Fruit fly (Drosophila melanogaster) whole organism, embryonic: ENCODE measurements around the gene DPCoAC.

Source experiments
- CG10321 ChIP-seq: fragments of 200-800 bp; sonication (Bioruptor generic); IDR thresholded peaks from 2 replicates; pipeline ENCODE4 v1.3.6; 2022; ENCODE audit warnings: missing biosample characterization, missing genetic modification characterization
- CG10462 ChIP-seq: fragments of 200-800 bp; sonication (Bioruptor generic); optimal IDR thresholded peaks from 2 replicates; lab custom pipeline; 2016; ENCODE audit warnings: missing biosample characterization, missing genetic modification characterization
- CG11085 ChIP-seq: fragments of 200-800 bp; sonication (Bioruptor generic); IDR thresholded peaks from 2 replicates; pipeline ENCODE4 v1.3.6; 2022; ENCODE audit warnings: missing biosample characterization, missing genetic modification characterization
- CG12236 ChIP-seq: fragments of 200-800 bp; sonication (Bioruptor generic); optimal IDR thresholded peaks from 2 replicates; lab custom pipeline; 2016; ENCODE audit warnings: missing biosample characterization, missing genetic modification characterization
- CG12942 ChIP-seq: fragments of 200-800 bp; sonication (Bioruptor generic); optimal IDR thresholded peaks from 3 replicates; lab custom pipeline; 2016; ENCODE audit warnings: missing biosample characterization, missing genetic modification characterization
- CG18764 ChIP-seq: fragments of 200-800 bp; sonication (Bioruptor generic); optimal IDR thresholded peaks from 3 replicates; lab custom pipeline; 2016; ENCODE audit warnings: missing biosample characterization, missing genetic modification characterization
- CG2889 ChIP-seq: fragments of 200-800 bp; sonication (Bioruptor generic); IDR thresholded peaks from 3 replicates; pipeline ENCODE4 v1.3.6; 2022; ENCODE audit warnings: missing biosample characterization, missing genetic modification characterization
- CG33557 ChIP-seq: fragments of 200-800 bp; sonication (Bioruptor generic); optimal IDR thresholded peaks from 2 replicates; lab custom pipeline; 2019; ENCODE audit warnings: missing biosample characterization, mild to moderate bottlenecking, missing genetic modification characterization, moderate library complexity
- CG34376 ChIP-seq: fragments of 200-800 bp; sonication (Bioruptor generic); optimal IDR thresholded peaks from 2 replicates; lab custom pipeline; 2018; ENCODE audit warnings: missing biosample characterization, mild to moderate bottlenecking, missing genetic modification characterization
- CG5180 ChIP-seq: fragments of 200-800 bp; sonication (Bioruptor generic); optimal IDR thresholded peaks from 3 replicates; lab custom pipeline; 2017; ENCODE audit warnings: missing biosample characterization, missing genetic modification characterization, mild to moderate bottlenecking, moderate library complexity, missing genetic modification reagents
- CG5953 ChIP-seq: fragments of 200-800 bp; sonication (Bioruptor generic); IDR thresholded peaks from 2 replicates; pipeline ENCODE4 v1.3.6; 2022; ENCODE audit warnings: missing biosample characterization, missing genetic modification characterization
- CG7987 ChIP-seq: fragments of 200-800 bp; sonication (Bioruptor generic); optimal IDR thresholded peaks from 2 replicates; lab custom pipeline; 2018; ENCODE audit warnings: missing biosample characterization, mild to moderate bottlenecking, missing genetic modification characterization, moderate library complexity
- CG8944 ChIP-seq: fragments of 200-800 bp; sonication (Bioruptor generic); optimal IDR thresholded peaks from 3 replicates; lab custom pipeline; 2016; ENCODE audit warnings: missing biosample characterization, missing genetic modification characterization
- Chrac-16 ChIP-seq: fragments of 200-800 bp; sonication (Bioruptor generic); optimal IDR thresholded peaks from 3 replicates; lab custom pipeline; 2016; ENCODE audit warnings: missing biosample characterization, missing genetic modification characterization
- CrebB ChIP-seq: fragments of 200-800 bp; sonication (Bioruptor generic); optimal IDR thresholded peaks from 3 replicates; lab custom pipeline; 2018; ENCODE audit warnings: missing biosample characterization, mild to moderate bottlenecking, missing genetic modification characterization
- Dek ChIP-seq: fragments of 200-800 bp; sonication (Bioruptor generic); optimal IDR thresholded peaks from 3 replicates; lab custom pipeline; 2019; ENCODE audit warnings: missing biosample characterization, mild to moderate bottlenecking, missing genetic modification characterization, moderate library complexity
- Dp ChIP-seq: fragments of 200-800 bp; sonication (Bioruptor generic); optimal IDR thresholded peaks from 2 replicates; lab custom pipeline; 2018; ENCODE audit warnings: missing biosample characterization, mild to moderate bottlenecking, missing genetic modification characterization, moderate library complexity
- Dref ChIP-seq: fragments of 200-800 bp; sonication (Bioruptor generic); IDR thresholded peaks from 2 replicates; pipeline ENCODE4 v1.3.6; 2022; ENCODE audit warnings: missing biosample characterization, missing genetic modification characterization
- Eip74EF ChIP-seq, 2 experiments: fragments of 200-800 bp in 1 of 2; fragments of >200 bp in 1 of 2; sonication (Bioruptor generic) in 1 of 2; optimal IDR thresholded peaks; 2 replicates each; lab custom pipeline; 2017 to 2019; ENCODE audit warnings: missing biosample characterization in 2 of 2, missing genetic modification characterization in 2 of 2, mild to moderate bottlenecking in 1 of 2, moderate library complexity in 1 of 2
- Elba2 ChIP-seq: fragments of 200-800 bp; sonication (Bioruptor generic); optimal IDR thresholded peaks from 3 replicates; lab custom pipeline; 2016; ENCODE audit warnings: missing biosample characterization, missing genetic modification characterization
- HLH54F ChIP-seq: fragments of 200-800 bp; sonication (Bioruptor generic); optimal IDR thresholded peaks from 3 replicates; lab custom pipeline; 2016; ENCODE audit warnings: missing biosample characterization, missing genetic modification characterization
- HmgZ ChIP-seq: fragments of 200-800 bp; sonication (Bioruptor generic); optimal IDR thresholded peaks from 2 replicates; lab custom pipeline; 2018; ENCODE audit warnings: missing biosample characterization, mild to moderate bottlenecking, missing genetic modification characterization
- Lhr ChIP-seq: fragments of 200-800 bp; sonication (Bioruptor generic); optimal IDR thresholded peaks from 3 replicates; lab custom pipeline; 2017; ENCODE audit warnings: mild to moderate bottlenecking, missing biosample characterization, missing genetic modification reagents, missing genetic modification characterization
- Myb ChIP-seq: fragments of 200-800 bp; sonication (Bioruptor generic); optimal IDR thresholded peaks from 2 replicates; lab custom pipeline; 2016; ENCODE audit warnings: missing biosample characterization, missing genetic modification characterization
- Ptx1 ChIP-seq: fragments of 200-800 bp; sonication (Bioruptor generic); IDR thresholded peaks from 2 replicates; pipeline ENCODE4 v1.3.6; 2022; ENCODE audit warnings: missing biosample characterization, missing genetic modification characterization
- Scr ChIP-seq: fragments of 200-800 bp; sonication (Bioruptor generic); IDR thresholded peaks from 2 replicates; pipeline ENCODE4 v1.3.6; 2022; ENCODE audit warnings: missing biosample characterization, missing genetic modification characterization; ENCODE audit not compliant: partially characterized antibody
- Six4 ChIP-seq: fragments of 200-800 bp; sonication (Bioruptor generic); optimal IDR thresholded peaks from 2 replicates; lab custom pipeline; 2016; ENCODE audit warnings: missing biosample characterization, missing genetic modification characterization
- Sry-δ ChIP-seq: fragments of 200-800 bp; sonication (Bioruptor generic); optimal IDR thresholded peaks from 2 replicates; lab custom pipeline; 2016; ENCODE audit warnings: missing biosample characterization, missing genetic modification characterization
- Ssrp ChIP-seq: fragments of 200-800 bp; sonication (Bioruptor generic); optimal IDR thresholded peaks from 2 replicates; lab custom pipeline; 2018; ENCODE audit warnings: missing biosample characterization, mild to moderate bottlenecking, missing genetic modification characterization, moderate library complexity
- Taf1 ChIP-seq: fragments of 200-800 bp; sonication (Bioruptor generic); IDR thresholded peaks from 2 replicates; pipeline ENCODE4 v1.3.6; 2022; ENCODE audit warnings: missing biosample characterization, missing genetic modification characterization
- az2 ChIP-seq: fragments of 200-800 bp; sonication (Bioruptor generic); optimal IDR thresholded peaks from 3 replicates; lab custom pipeline; 2016; ENCODE audit warnings: missing biosample characterization, missing genetic modification characterization
- bowl ChIP-seq: fragments of 200-800 bp; sonication (Bioruptor generic); IDR thresholded peaks from 2 replicates; pipeline ENCODE4 v1.3.6; 2022; ENCODE audit warnings: missing biosample characterization, missing genetic modification characterization
- cad ChIP-seq: fragments of >200 bp; optimal IDR thresholded peaks from 2 replicates; lab custom pipeline; 2017; ENCODE audit warnings: missing biosample characterization, missing genetic modification characterization
- da ChIP-seq: fragments of 200-800 bp; sonication (Bioruptor generic); optimal IDR thresholded peaks from 2 replicates; lab custom pipeline; 2016; ENCODE audit warnings: missing biosample characterization, missing genetic modification characterization
- eyg ChIP-seq: fragments of 200-800 bp; sonication (Bioruptor generic); optimal IDR thresholded peaks from 3 replicates; lab custom pipeline; 2016; ENCODE audit warnings: missing biosample characterization, missing genetic modification characterization
- fd102C ChIP-seq: fragments of 200-800 bp; sonication (Bioruptor generic); optimal IDR thresholded peaks from 2 replicates; lab custom pipeline; 2018; ENCODE audit warnings: missing biosample characterization, mild to moderate bottlenecking, missing genetic modification characterization, moderate library complexity
- fd64A ChIP-seq: fragments of 200-800 bp; sonication (Bioruptor generic); optimal IDR thresholded peaks from 3 replicates; lab custom pipeline; 2018; ENCODE audit warnings: missing biosample characterization, mild to moderate bottlenecking, missing genetic modification characterization
- fru ChIP-seq: fragments of >200 bp; optimal IDR thresholded peaks from 2 replicates; lab custom pipeline; 2017
- gfzf ChIP-seq: fragments of 200-800 bp; sonication (Bioruptor generic); optimal IDR thresholded peaks from 2 replicates; lab custom pipeline; 2016; ENCODE audit warnings: missing biosample characterization, mild to moderate bottlenecking, missing genetic modification characterization, moderate library complexity
- insv ChIP-seq, 2 experiments: fragments of 200-800 bp; sonication (Bioruptor generic); optimal IDR thresholded peaks; 3 replicates each; lab custom pipeline; 2016 to 2018; ENCODE audit warnings: missing biosample characterization in 2 of 2, missing genetic modification characterization in 2 of 2
- lilli ChIP-seq: fragments of 200-800 bp; sonication (Bioruptor generic); optimal IDR thresholded peaks from 3 replicates; lab custom pipeline; 2016; ENCODE audit warnings: missing biosample characterization, missing genetic modification characterization
- lola ChIP-seq, 3 experiments: fragments of >200 bp in 2 of 3; fragments of 200-800 bp in 1 of 3; sonication (Bioruptor generic) in 1 of 3; optimal IDR thresholded peaks; 2 replicates each; lab custom pipeline; 2017 to 2019; ENCODE audit warnings: missing biosample characterization in 3 of 3, missing genetic modification characterization in 3 of 3, mild to moderate bottlenecking in 1 of 3, moderate library complexity in 1 of 3
- nerfin-1 ChIP-seq: fragments of 200-800 bp; sonication (Bioruptor generic); optimal IDR thresholded peaks from 3 replicates; lab custom pipeline; 2019; ENCODE audit warnings: missing biosample characterization, mild to moderate bottlenecking, missing genetic modification characterization, moderate library complexity
- schlank ChIP-seq: fragments of 200-800 bp; sonication (Bioruptor generic); optimal IDR thresholded peaks from 2 replicates; lab custom pipeline; 2018; ENCODE audit warnings: missing biosample characterization, mild to moderate bottlenecking, missing genetic modification characterization
- shn ChIP-seq: fragments of 200-800 bp; sonication (Bioruptor generic); optimal IDR thresholded peaks from 3 replicates; lab custom pipeline; 2016; ENCODE audit warnings: missing biosample characterization, missing genetic modification characterization
- tin ChIP-seq: fragments of 200-800 bp; sonication (Bioruptor generic); optimal IDR thresholded peaks from 3 replicates; lab custom pipeline; 2016; ENCODE audit warnings: missing biosample characterization, missing genetic modification characterization
- twi ChIP-seq: fragments of 200-800 bp; optimal IDR thresholded peaks from 2 replicates; lab custom pipeline; 2019; ENCODE audit warnings: missing biosample characterization, mild to moderate bottlenecking, missing genetic modification characterization, moderate library complexity
- wek ChIP-seq: fragments of 200-800 bp; sonication (Bioruptor generic); optimal IDR thresholded peaks from 3 replicates; lab custom pipeline; 2018; ENCODE audit warnings: missing biosample characterization, mild to moderate bottlenecking, missing genetic modification characterization, moderate library complexity

The DPCoAC gene

DNA sequence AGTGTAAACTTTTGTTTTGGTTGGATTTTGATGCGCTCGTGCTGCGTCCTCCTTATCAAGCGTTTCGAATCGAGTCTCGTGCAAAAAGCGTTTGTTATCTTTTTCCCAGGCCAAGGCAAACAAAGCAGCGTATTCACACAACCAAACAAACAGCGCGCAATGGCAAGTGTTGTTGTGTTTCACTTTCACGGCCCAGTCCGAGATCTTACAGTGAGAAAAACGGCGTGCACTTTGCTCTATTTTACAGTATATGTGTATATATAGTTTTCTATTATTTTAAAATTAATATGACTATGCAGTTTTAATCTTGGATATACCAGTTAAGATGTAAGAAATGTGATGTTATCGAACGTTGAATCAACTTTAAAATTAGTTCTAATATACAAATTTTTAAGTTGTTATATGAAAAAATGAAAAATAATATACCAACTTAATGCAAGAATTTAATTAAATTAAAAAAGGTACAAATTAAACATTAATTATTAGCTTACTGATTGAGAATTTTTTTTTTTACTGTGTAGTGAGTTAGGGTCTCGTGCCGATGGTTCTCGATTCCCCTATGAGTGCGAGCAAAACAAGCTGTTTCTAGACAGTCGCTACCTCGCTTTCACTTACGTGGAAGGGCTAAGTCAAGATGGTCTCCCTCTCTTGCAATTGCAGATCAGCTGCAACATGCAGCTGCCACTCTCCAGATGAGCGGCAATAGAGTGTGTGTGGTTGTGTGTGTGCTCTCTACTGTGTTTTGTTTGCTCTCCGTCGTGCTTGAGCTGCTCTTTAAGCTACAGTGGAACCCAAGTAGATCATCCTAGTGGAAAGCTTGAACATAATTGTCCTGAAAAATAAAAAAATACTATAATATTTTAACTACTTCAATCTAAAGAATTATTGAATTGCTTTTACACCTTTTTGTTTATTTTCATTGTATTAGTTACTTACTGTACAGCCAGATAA, 37.0 kb upstream of the DPCoAC start (continued):
- TF ChIP-seq CG10321 (GFP tag; lab: Robert Waterston, UW), result no peak
- TF ChIP-seq lola (GFP tag; optimal IDR thresholded peaks at IDR 0.05; lab: Kevin White, UChicago), result peak in 1 of 3 experiments; percentile 98
- TF ChIP-seq HLH54F (GFP tag; lab: Kevin White, UChicago), result no peak
- peak; percentile 91 for TF ChIP-seq Six4 (GFP tag; lab: Kevin White, UChicago)
- TF ChIP-seq Ssrp (tag; lab: Kevin White, UChicago), result peak; percentile 96
- TF ChIP-seq az2, result peak; percentile 84
- TF ChIP-seq Ptx1 (GFP tag; lab: Robert Waterston, UW), result peak; percentile 89
- peak; percentile 95 for TF ChIP-seq CG33557
- TF ChIP-seq tin, result peak; percentile 85
- TF ChIP-seq Myb (GFP tag; lab: Kevin White, UChicago), result no peak
- TF ChIP-seq CrebB (tag; lab: Kevin White, UChicago), result no peak
- peak; percentile 68 for TF ChIP-seq Chrac-16 (GFP tag; lab: Kevin White, UChicago)
- TF ChIP-seq Taf1 (GFP tag; lab: Robert Waterston, UW), result no peak
- TF ChIP-seq Elba2 (GFP tag; lab: Kevin White, UChicago), result peak; percentile 23
- 0 out of 2 replicates have a peak, but pooled peaks have one; percentile 16 for TF ChIP-seq CG5953
- peak; percentile 81 for TF ChIP-seq twi
- no peak for TF ChIP-seq shn (GFP tag; lab: Kevin White, UChicago)
- peak; percentile 34 for TF ChIP-seq CG7987
- TF ChIP-seq CG8944 (GFP tag; lab: Kevin White, UChicago), result peak; percentile 21
- peak; percentile 36 for TF ChIP-seq CG34376
- peak; percentile 79 for TF ChIP-seq CG18764 (GFP tag; lab: Kevin White, UChicago)
- no peak for TF ChIP-seq cad
- TF ChIP-seq Lhr (GFP tag; lab: Kevin White, UChicago), result peak; percentile 62
- no peak for TF ChIP-seq eyg (GFP tag; lab: Kevin White, UChicago)
- TF ChIP-seq CG10462 (GFP tag; lab: Kevin White, UChicago), result peak; percentile 76
- no peak for TF ChIP-seq wek (GFP tag; lab: Kevin White, UChicago)
- TF ChIP-seq insv (GFP tag; optimal IDR thresholded peaks at IDR 0.05; lab: Kevin White, UChicago), result peak in 1 of 2 experiments; percentile 24
- peak; percentile 50 for TF ChIP-seq HmgZ
- peak; percentile 29; the same call in 1 of the 2 replicates for TF ChIP-seq CG11085
- peak; percentile 28; the same call in 1 of the 2 replicates for TF ChIP-seq bowl (GFP tag; lab: Robert Waterston, UW)
- TF ChIP-seq Sry-δ (GFP tag; lab: Kevin White, UChicago), result no peak
- no peak for TF ChIP-seq Dref (GFP tag; lab: Robert Waterston, UW)
- TF ChIP-seq fd102C (GFP tag; lab: Kevin White, UChicago), result peak; percentile 29
- TF ChIP-seq schlank (tag; lab: Kevin White, UChicago), result peak; percentile 20
- peak; percentile 40 for TF ChIP-seq lilli (GFP tag; lab: Kevin White, UChicago)
- peak; percentile 77 for TF ChIP-seq CG5180 (GFP tag; lab: Kevin White, UChicago)
- peak; percentile 53; the same call in 1 of the 3 replicates for TF ChIP-seq CG2889 (GFP tag; lab: Robert Waterston, UW)
- peak in 1 of 2 experiments; percentile 94 for TF ChIP-seq Eip74EF (GFP tag; optimal IDR thresholded peaks at IDR 0.05; lab: Kevin White, UChicago)
- no peak for TF ChIP-seq Scr (GFP tag; lab: Robert Waterston, UW)
- no peak for TF ChIP-seq fru (lab: Kevin White, UChicago)
- TF ChIP-seq CG12236 (GFP tag; lab: Kevin White, UChicago), result no peak
- peak; percentile 93 for TF ChIP-seq nerfin-1
- peak; percentile 62 for TF ChIP-seq CG12942 (GFP tag; lab: Kevin White, UChicago)
- no peak for TF ChIP-seq Dp
- no peak for TF ChIP-seq gfzf (GFP tag; lab: Kevin White, UChicago)
- peak; percentile 47 for TF ChIP-seq da (GFP tag; lab: Kevin White, UChicago)
- TF ChIP-seq Dek, result peak; percentile 83
- TF ChIP-seq fd64A, result peak; percentile 23
